Worm (Caenorhabditis elegans): ENCODE results near the gene Y39A1A.16.
A peak's percentile ranks its signal among the peaks of the same experiment; 100 is the strongest.

Y39A1A.16 gene

DNA sequence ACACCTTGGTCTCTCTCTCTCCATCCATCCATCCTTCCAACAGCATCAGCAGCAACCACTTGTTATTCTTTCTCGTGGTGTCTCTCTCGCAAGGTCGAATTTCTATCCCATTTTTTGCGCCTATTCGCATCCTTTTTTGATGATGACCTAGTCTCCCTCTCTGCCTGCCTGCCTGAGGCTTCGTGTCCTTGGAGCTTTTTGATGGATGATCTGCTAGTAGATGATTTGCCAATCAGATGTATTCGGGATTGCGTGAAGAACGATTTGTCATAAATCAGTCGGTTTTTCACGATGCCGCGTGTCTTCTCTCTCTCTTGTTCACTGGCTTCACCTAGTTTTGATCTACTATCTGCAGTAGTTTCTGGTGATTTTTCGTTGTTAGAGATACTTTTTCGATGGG, 17.8 kb upstream of the Y39A1A.16 start:
- TF ChIP-seq ceh-32 (tag; optimal IDR thresholded peaks at IDR 0.05; ENCODE audit: poor library complexity) (no peak), skn-1 (tag; optimal IDR thresholded peaks at IDR 0.05) (no peak), nhr-25 (tag; optimal IDR thresholded peaks at IDR 0.05; ENCODE audit: borderline replicate concordance, insufficient read depth) (peak; percentile 41), unc-62 (GFP tag; optimal IDR thresholded peaks at IDR 0.05 in 1 of 2) (peak in 1 of 2 experiments; percentile 66), unc-62 (tag; optimal IDR thresholded peaks at IDR 0.05) (no peak), tra-1 (GFP tag; IDR thresholded peaks at IDR 0.05) (no peak), nhr-28 (tag; optimal IDR thresholded peaks at IDR 0.05) (peak; percentile 44), aha-1 (tag) (peak; percentile 83), lin-1 (GFP tag; IDR thresholded peaks at IDR 0.05) (no peak), mxl-3 (GFP tag; optimal IDR thresholded peaks at IDR 0.05) (peak; percentile 28), hlh-30 (tag; optimal IDR thresholded peaks at IDR 0.05; ENCODE audit: insufficient read depth) (peak; percentile 26), mdl-1 (tag; optimal IDR thresholded peaks at IDR 0.05) (peak in 1 of 2 experiments; percentile 43)

DNA sequence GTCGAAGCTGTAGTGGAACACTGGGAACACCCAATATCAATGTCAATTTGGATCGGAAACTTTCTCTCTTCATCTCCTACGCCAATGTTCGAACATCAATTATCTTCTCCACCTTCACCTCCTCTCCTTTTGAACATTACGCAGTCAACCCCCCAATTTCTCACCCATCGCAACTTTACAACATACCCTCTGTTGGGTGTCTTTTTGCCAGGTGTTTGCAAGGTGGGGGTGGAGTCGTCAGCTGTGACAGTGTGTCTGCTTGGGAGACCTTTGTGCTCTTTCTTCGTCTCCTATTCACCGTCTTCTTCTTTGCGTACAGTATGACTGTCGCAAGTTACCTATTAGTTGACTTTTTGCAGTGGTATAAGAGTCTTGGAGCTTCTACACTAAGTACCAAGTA, 12.4 kb upstream of the Y39A1A.16 start:
- TF ChIP-seq unc-62 (GFP tag; optimal IDR thresholded peaks at IDR 0.05 in 1 of 2), result peak in 1 of 2 experiments; percentile 26
- TF ChIP-seq unc-62 (tag; optimal IDR thresholded peaks at IDR 0.05), result no peak
- 0 out of 2 replicates have a peak, but pooled peaks have one; percentile 28 for TF ChIP-seq snpc-1.2 (GFP tag; IDR thresholded peaks at IDR 0.05)
- 0 out of 2 replicates have a peak, but pooled peaks have one; percentile 8 for TF ChIP-seq hmg-1.1 (GFP tag; IDR thresholded peaks at IDR 0.05)
- TF ChIP-seq dpl-1 (GFP tag; optimal IDR thresholded peaks at IDR 0.05), result no peak
- TF ChIP-seq ctbp-1 (GFP tag; IDR thresholded peaks at IDR 0.05), result no peak
- TF ChIP-seq dmd-8 (GFP tag; IDR thresholded peaks at IDR 0.05), result no peak

DNA sequence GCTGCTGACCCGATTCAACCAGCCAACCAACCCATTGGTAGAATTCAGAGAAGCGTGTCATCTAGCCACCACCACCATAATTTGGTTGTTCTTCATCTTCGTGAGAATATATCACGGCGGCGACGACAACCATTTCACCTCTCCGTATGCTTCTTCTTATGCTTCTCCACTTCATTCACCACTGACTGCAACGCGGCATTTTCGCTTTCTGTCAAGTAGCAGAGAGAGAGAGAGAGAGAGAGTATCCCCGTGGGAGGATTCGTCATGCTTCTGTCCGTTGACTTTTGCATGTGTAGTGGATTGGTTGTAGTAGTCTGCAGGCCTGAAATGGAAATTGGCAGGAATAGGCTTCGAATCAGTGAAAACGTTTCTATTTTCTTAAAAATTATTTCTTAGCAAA, 7.2 kb upstream of the Y39A1A.16 start:
- no peak for TF ChIP-seq mxl-2 (GFP tag; conservative IDR thresholded peaks at IDR 0.05)
- no peak for TF ChIP-seq lin-39 (tag; optimal IDR thresholded peaks at IDR 0.05)
- peak in 1 of 2 experiments; percentile 40 for TF ChIP-seq unc-62 (GFP tag; optimal IDR thresholded peaks at IDR 0.05 in 1 of 2)
- no peak for TF ChIP-seq unc-62 (tag; optimal IDR thresholded peaks at IDR 0.05)
- no peak for TF ChIP-seq nhr-28 (tag; optimal IDR thresholded peaks at IDR 0.05)
- TF ChIP-seq aha-1 (tag), result peak; percentile 24
- TF ChIP-seq hlh-30 (tag; optimal IDR thresholded peaks at IDR 0.05; ENCODE audit: insufficient read depth), result peak; percentile 5

DNA sequence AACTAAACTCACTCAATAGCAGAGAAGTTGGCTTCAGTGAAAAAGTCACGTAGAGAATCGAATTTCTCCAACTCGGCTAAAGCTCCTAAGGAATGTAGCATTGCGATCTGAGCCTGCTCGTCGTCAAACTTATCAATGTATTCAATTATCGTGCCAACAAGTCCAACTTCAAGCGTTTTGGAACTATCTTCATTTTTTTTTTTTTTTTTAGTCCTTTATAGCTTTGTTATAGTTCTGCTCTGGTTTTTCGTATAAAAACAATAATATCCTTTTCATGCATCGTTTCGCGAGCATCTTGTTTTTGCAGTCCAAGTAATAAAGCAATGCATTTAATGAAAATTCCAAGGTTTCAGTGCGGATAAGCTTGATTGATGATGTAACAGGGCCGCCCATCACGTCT, 10.0 kb downstream of the Y39A1A.16 start, which contains the start of gene Y39A1A.31:
Gene Y39A1A.31 (minus strand): TSS at position 101 of the 400 bp plus-strand sequence.
- TF ChIP-seq sdz-12 (GFP tag; optimal IDR thresholded peaks at IDR 0.05), result no peak
- no peak for TF ChIP-seq mxl-3 (GFP tag; optimal IDR thresholded peaks at IDR 0.05)
- TF ChIP-seq aha-1 (tag), result peak; percentile 64
- no peak for TF ChIP-seq jun-1 (tag; optimal IDR thresholded peaks at IDR 0.05)
- no peak for TF ChIP-seq dmd-6 (GFP tag; IDR thresholded peaks at IDR 0.05)

DNA sequence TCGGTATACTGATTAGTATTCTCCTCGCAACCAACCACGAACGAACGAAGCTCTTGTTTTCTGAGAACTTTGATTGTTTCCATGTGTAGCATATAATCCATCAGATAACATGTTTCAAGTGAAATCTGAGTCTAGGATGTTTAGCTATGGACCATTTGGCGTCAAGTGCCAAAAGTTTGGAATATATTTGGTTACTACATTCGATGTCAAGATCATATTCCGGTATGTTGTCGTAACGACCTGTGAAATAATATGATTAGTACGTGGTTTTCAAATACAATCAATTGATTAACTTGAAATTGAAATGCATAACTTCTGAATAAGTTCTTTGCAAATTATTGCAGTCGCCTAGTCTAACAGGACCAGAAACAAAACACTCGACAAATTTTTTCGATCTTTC, 11.9 kb downstream of the Y39A1A.16 start, which contains the start of gene Y39A1A.17:
Gene Y39A1A.17 (minus strand): TSS at position 101 of the 400 bp plus-strand sequence.
- TF ChIP-seq pqm-1 (tag; optimal IDR thresholded peaks at IDR 0.05), result no peak
- no peak for TF ChIP-seq fkh-10 (GFP tag; optimal IDR thresholded peaks at IDR 0.05)
- no peak for TF ChIP-seq tra-1 (GFP tag; IDR thresholded peaks at IDR 0.05)
- no peak for TF ChIP-seq nhr-48 (tag; optimal IDR thresholded peaks at IDR 0.05)
- no peak for TF ChIP-seq rbr-2 (tag; optimal IDR thresholded peaks at IDR 0.05)

DNA sequence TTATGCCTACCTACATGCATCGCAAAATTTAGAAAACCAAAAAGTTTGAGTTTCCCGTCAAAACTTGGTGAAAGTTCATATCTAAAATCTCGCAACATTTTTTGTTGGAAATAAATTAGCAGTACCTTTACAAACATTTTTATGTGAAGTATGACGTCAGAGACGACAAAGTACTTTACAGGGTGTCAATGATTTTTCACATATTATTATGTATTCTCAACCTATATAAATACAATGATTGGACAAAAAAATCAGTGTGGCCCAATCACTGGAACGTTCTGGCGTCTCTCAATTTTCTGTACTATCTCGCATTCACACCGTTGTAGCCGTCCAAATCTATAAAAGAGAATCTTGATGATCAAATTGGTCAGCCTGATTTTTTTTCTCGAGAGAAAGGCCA, 15.2 kb downstream of the Y39A1A.16 start, which contains the start of the genes Y39A1A.18 and fmo-3:
Gene Y39A1A.18 (minus strand): TSS at position 192 of the 400 bp plus-strand sequence.
Gene fmo-3 (plus strand): TSS at position 388 of the 400 bp plus-strand sequence.
- TF ChIP-seq nhr-28 (tag; optimal IDR thresholded peaks at IDR 0.05) (peak; percentile 38), Y75B8A.6 (GFP tag; IDR thresholded peaks at IDR 0.05) (no peak)

DNA sequence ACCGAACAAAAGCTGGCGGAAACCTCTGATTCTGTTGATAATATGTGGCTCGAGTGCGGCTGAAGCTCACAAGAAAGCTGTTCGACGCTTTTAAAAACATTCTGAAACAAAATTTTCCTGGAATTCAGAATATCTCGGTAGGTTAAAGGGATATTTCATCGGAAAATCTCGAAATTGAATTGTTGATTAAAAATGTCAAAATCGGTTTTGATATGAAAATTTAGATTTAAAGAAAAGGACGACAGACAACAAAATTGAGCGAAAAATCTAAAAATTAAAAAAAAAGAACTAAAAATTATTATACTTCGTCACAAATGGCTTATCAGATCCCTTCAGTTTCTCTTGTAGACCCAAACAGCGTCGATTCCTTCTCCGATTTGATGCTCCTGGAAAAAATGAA, 21.4 kb downstream of the Y39A1A.16 start, which contains the start of gene Y39A1A.20:
Gene Y39A1A.20 (minus strand): TSS at position 101 of the 400 bp plus-strand sequence.
- peak; percentile 83 for TF ChIP-seq aha-1 (tag)
- TF ChIP-seq duxl-1 (tag; optimal IDR thresholded peaks at IDR 0.05; ENCODE audit: poor library complexity), result no peak
